Worm (Caenorhabditis elegans) whole organism, L3 larva: Measurements from ENCODE around the gene M04D8.5.

Experiments used
- R02D3.7 ChIP-seq: fragments of 150-350 bp; optimal IDR thresholded peaks from 2 replicates; lab custom pipeline; 2014; ENCODE audit warnings: missing biosample characterization, missing genetic modification characterization
- ZK546.5 ChIP-seq: sonication (generic microtip); optimal IDR thresholded peaks from 2 replicates; lab custom pipeline; 2017; ENCODE audit warnings: missing biosample characterization, missing genetic modification characterization
- ceh-82 ChIP-seq: fragments of 150-350 bp; optimal IDR thresholded peaks from 2 replicates; lab custom pipeline; 2014; ENCODE audit warnings: missing biosample characterization, missing genetic modification characterization
- ceh-9 ChIP-seq: sonication (generic microtip); optimal IDR thresholded peaks from 2 replicates; lab custom pipeline; 2018; ENCODE audit warnings: missing biosample characterization, missing genetic modification characterization
- egl-27 ChIP-seq: sonication (generic microtip); optimal IDR thresholded peaks from 4 replicates; lab custom pipeline; 2017; ENCODE audit warnings: missing biosample characterization, missing genetic modification reagents, missing genetic modification characterization
- egl-5 ChIP-seq: fragments of 150-350 bp; optimal IDR thresholded peaks from 2 replicates; lab custom pipeline; 2017; ENCODE audit warnings: missing biosample characterization, missing genetic modification reagents, missing genetic modification characterization, inconsistent platforms
- elt-1 ChIP-seq: fragments of 150-350 bp; optimal IDR thresholded peaks from 2 replicates; lab custom pipeline; 2014; ENCODE audit warnings: missing biosample characterization, missing genetic modification characterization
- elt-2 ChIP-seq: sonication (generic microtip); optimal IDR thresholded peaks from 2 replicates; lab custom pipeline; 2016; ENCODE audit warnings: missing genetic modification reagents, mild to moderate bottlenecking, missing genetic modification characterization, missing compliant biosample characterization
- fkh-10 ChIP-seq: sonication (generic microtip); optimal IDR thresholded peaks from 2 replicates; lab custom pipeline; 2017; ENCODE audit warnings: missing biosample characterization, missing genetic modification reagents, missing genetic modification characterization
- fos-1 ChIP-seq: fragments of 150-350 bp; optimal IDR thresholded peaks from 2 replicates; lab custom pipeline; 2014; ENCODE audit warnings: missing biosample characterization, missing genetic modification characterization
- jun-1 ChIP-seq: fragments of 150-350 bp; optimal IDR thresholded peaks from 2 replicates; lab custom pipeline; 2014; ENCODE audit warnings: missing biosample characterization, missing genetic modification reagents, missing genetic modification characterization
- lin-15B ChIP-seq: fragments of 150-350 bp; optimal IDR thresholded peaks from 2 replicates; lab custom pipeline; 2014; ENCODE audit warnings: missing biosample characterization, missing genetic modification characterization
- lin-39 ChIP-seq: fragments of 150-350 bp; optimal IDR thresholded peaks from 2 replicates; lab custom pipeline; 2018; ENCODE audit warnings: missing biosample characterization, missing genetic modification reagents, missing genetic modification characterization
- lsy-12 ChIP-seq: sonication (generic microtip); optimal IDR thresholded peaks from 2 replicates; lab custom pipeline; 2016; ENCODE audit warnings: mild to moderate bottlenecking, missing genetic modification characterization, missing compliant biosample characterization
- mdl-1 ChIP-seq: fragments of 150-350 bp; optimal IDR thresholded peaks from 2 replicates; lab custom pipeline; 2014; ENCODE audit warnings: missing biosample characterization, missing genetic modification characterization
- mml-1 ChIP-seq: fragments of 150-350 bp; sonication (generic microtip); optimal IDR thresholded peaks from 3 replicates; lab custom pipeline; 2014; ENCODE audit warnings: missing biosample characterization, missing genetic modification characterization
- nfya-1 ChIP-seq: sonication (generic microtip); optimal IDR thresholded peaks from 2 replicates; lab custom pipeline; 2017; ENCODE audit warnings: missing genetic modification characterization, mild to moderate bottlenecking, missing compliant biosample characterization, antibody characterized with exemption, moderate library complexity; ENCODE audit not compliant: insufficient read depth
- nhr-11 ChIP-seq: fragments of 150-350 bp; optimal IDR thresholded peaks from 2 replicates; lab custom pipeline; 2014; ENCODE audit warnings: missing biosample characterization, missing genetic modification characterization
- nhr-12 ChIP-seq: fragments of 150-350 bp; optimal IDR thresholded peaks from 2 replicates; lab custom pipeline; 2014; ENCODE audit warnings: missing biosample characterization, missing genetic modification characterization
- nhr-28 ChIP-seq: fragments of 150-350 bp; optimal IDR thresholded peaks from 2 replicates; lab custom pipeline; 2014; ENCODE audit warnings: missing biosample characterization, missing genetic modification characterization
- nhr-43 ChIP-seq: sonication (generic microtip); optimal IDR thresholded peaks from 2 replicates; lab custom pipeline; 2016; ENCODE audit warnings: mild to moderate bottlenecking, missing genetic modification characterization, missing compliant biosample characterization; ENCODE audit not compliant: poor library complexity, severe bottlenecking
- nhr-67 ChIP-seq: fragments of 150-350 bp; optimal IDR thresholded peaks from 2 replicates; lab custom pipeline; 2014; ENCODE audit warnings: missing biosample characterization, missing genetic modification characterization
- nhr-77 ChIP-seq: fragments of 150-350 bp; optimal IDR thresholded peaks from 2 replicates; lab custom pipeline; 2014; ENCODE audit warnings: missing biosample characterization, missing genetic modification characterization
- pha-4 ChIP-seq: fragments of 150-350 bp; optimal IDR thresholded peaks from 2 replicates; lab custom pipeline; 2014; ENCODE audit warnings: missing biosample characterization, missing genetic modification reagents, missing genetic modification characterization
- pqm-1 ChIP-seq: fragments of 150-350 bp; optimal IDR thresholded peaks from 2 replicates; lab custom pipeline; 2017; ENCODE audit warnings: missing biosample characterization, missing genetic modification characterization, inconsistent platforms
- tbx-2 ChIP-seq: sonication (generic microtip); optimal IDR thresholded peaks from 2 replicates; lab custom pipeline; 2016; ENCODE audit warnings: mild to moderate bottlenecking, missing genetic modification characterization, missing compliant biosample characterization
- unc-62 ChIP-seq: fragments of 150-350 bp; sonication (generic microtip); optimal IDR thresholded peaks from 4 replicates; lab custom pipeline; 2014; ENCODE audit warnings: missing biosample characterization, missing genetic modification reagents, missing genetic modification characterization
- ztf-11 ChIP-seq: fragments of 150-350 bp; optimal IDR thresholded peaks from 2 replicates; lab custom pipeline; 2014; ENCODE audit warnings: missing biosample characterization, missing genetic modification characterization

The M04D8.5 gene

ce11 chrIII:9991324-9991723, 41.8 kb downstream of the M04D8.5 start:
- TF ChIP-seq fkh-10 (GFP tag; lab: Kevin White, UChicago) (no peak), ztf-11 (tag; lab: Kevin White, UChicago) (no peak), lin-15B (no peak), elt-1 (tag; lab: Kevin White, UChicago) (peak; percentile 98), nhr-67 (tag; lab: Kevin White, UChicago) (no peak)

- TF ChIP-seq ztf-11 (tag; lab: Kevin White, UChicago) (no peak), jun-1 (no peak)
Observed at ce11 chrIII:9988352-9988751, 44.8 kb downstream of the M04D8.5 start, which contains the start of gene C05B5.1. TSS of gene C05B5.1 (minus strand) at chrIII:9988452.

ce11 chrIII:9986827-9987429, 46.2 kb downstream of the M04D8.5 start, which contains the start of gene C05B5.12:
TSS of gene C05B5.12 (plus strand) at chrIII:9987379.
- TF ChIP-seq lin-39 (tag; lab: Kevin White, UChicago) (peak; percentile 5), egl-5 (tag; lab: Kevin White, UChicago) (peak; percentile 38), fos-1 (tag; lab: Kevin White, UChicago) (no peak)

- TF ChIP-seq nhr-67 (tag; lab: Kevin White, UChicago): no peak
- TF ChIP-seq ceh-82 (tag; lab: Kevin White, UChicago): no peak
- TF ChIP-seq ZK546.5 (tag; lab: Kevin White, UChicago): no peak
- TF ChIP-seq pqm-1: no peak
- TF ChIP-seq tbx-2 (tag; lab: Kevin White, UChicago): no peak
- TF ChIP-seq nhr-77 (tag; lab: Kevin White, UChicago): no peak
- no peak for TF ChIP-seq unc-62 (GFP tag; lab: Kevin White, UChicago)
- no peak for TF ChIP-seq lin-15B
- no peak for TF ChIP-seq nhr-43 (tag; lab: Kevin White, UChicago)
- no peak for TF ChIP-seq mml-1 (tag; lab: Kevin White, UChicago)
- no peak for TF ChIP-seq pha-4 (tag; lab: Kevin White, UChicago)
- no peak for TF ChIP-seq ztf-11 (tag; lab: Kevin White, UChicago)
- no peak for TF ChIP-seq fos-1 (tag; lab: Kevin White, UChicago)
- TF ChIP-seq nhr-11 (tag; lab: Kevin White, UChicago): no peak
Observed at ce11 chrIII:9985542-9985941, 47.6 kb downstream of the M04D8.5 start.

ce11 chrIII:9984604-9985003, 48.5 kb downstream of the M04D8.5 start:
- TF ChIP-seq mdl-1 (tag; lab: Kevin White, UChicago) (no peak), nhr-28 (no peak), lin-39 (tag; lab: Kevin White, UChicago) (no peak), ceh-82 (tag; lab: Kevin White, UChicago) (no peak), nhr-43 (tag; lab: Kevin White, UChicago) (no peak), nhr-12 (tag; lab: Kevin White, UChicago) (no peak), elt-2 (no peak), R02D3.7 (tag; lab: Kevin White, UChicago) (no peak), egl-27 (tag; lab: Kevin White, UChicago) (no peak), lsy-12 (tag; lab: Kevin White, UChicago) (no peak), nhr-67 (tag; lab: Kevin White, UChicago) (no peak), nfya-1 (no peak), ceh-9 (tag; lab: Kevin White, UChicago) (no peak)
